Fruit fly (Drosophila melanogaster) whole organism, embryonic: ENCODE measurements around the gene CG4629.

ENCODE experiments used
- Ada2b ChIP-seq: fragments of 200-800 bp; sonication (Bioruptor generic); IDR thresholded peaks from 2 replicates; pipeline ENCODE4 v1.3.6; 2022; ENCODE audit warnings: missing biosample characterization, missing genetic modification characterization
- Atf6 ChIP-seq: fragments of 200-800 bp; sonication (Bioruptor generic); IDR thresholded peaks from 2 replicates; pipeline ENCODE4 v1.3.6; 2022; ENCODE audit warnings: missing biosample characterization, missing genetic modification characterization
- CG10321 ChIP-seq: fragments of 200-800 bp; sonication (Bioruptor generic); IDR thresholded peaks from 2 replicates; pipeline ENCODE4 v1.3.6; 2022; ENCODE audit warnings: missing biosample characterization, missing genetic modification characterization
- CG10462 ChIP-seq: fragments of 200-800 bp; sonication (Bioruptor generic); optimal IDR thresholded peaks from 2 replicates; lab custom pipeline; 2016; ENCODE audit warnings: missing biosample characterization, missing genetic modification characterization
- CG11398 ChIP-seq: fragments of 200-800 bp; sonication (Bioruptor generic); optimal IDR thresholded peaks from 2 replicates; lab custom pipeline; 2016; ENCODE audit warnings: missing biosample characterization, missing genetic modification characterization
- CG11456 ChIP-seq: fragments of 200-800 bp; sonication (Bioruptor generic); IDR thresholded peaks from 3 replicates; pipeline ENCODE4 v1.3.6; 2022; ENCODE audit warnings: missing biosample characterization, missing genetic modification characterization
- CG11723 ChIP-seq: fragments of 200-800 bp; sonication (Bioruptor generic); optimal IDR thresholded peaks from 2 replicates; lab custom pipeline; 2017; ENCODE audit warnings: missing biosample characterization, mild to moderate bottlenecking, missing genetic modification characterization
- CG12104 ChIP-seq: fragments of 200-800 bp; sonication (Bioruptor generic); optimal IDR thresholded peaks from 3 replicates; lab custom pipeline; 2016; ENCODE audit warnings: missing biosample characterization, missing genetic modification characterization
- CG12155 ChIP-seq: fragments of 200-800 bp; sonication (Bioruptor generic); optimal IDR thresholded peaks from 3 replicates; lab custom pipeline; 2016; ENCODE audit warnings: missing biosample characterization, missing genetic modification characterization
- CG12769 ChIP-seq: fragments of 200-800 bp; sonication (Bioruptor generic); optimal IDR thresholded peaks from 2 replicates; lab custom pipeline; 2019; ENCODE audit warnings: missing biosample characterization, mild to moderate bottlenecking, missing genetic modification characterization, moderate library complexity
- CG13123 ChIP-seq: fragments of 200-800 bp; sonication (Bioruptor generic); optimal IDR thresholded peaks from 2 replicates; lab custom pipeline; 2016; ENCODE audit warnings: missing biosample characterization, missing genetic modification characterization
- CG13424 ChIP-seq: fragments of 200-800 bp; sonication (Bioruptor generic); optimal IDR thresholded peaks from 2 replicates; lab custom pipeline; 2019; ENCODE audit warnings: missing biosample characterization, mild to moderate bottlenecking, missing genetic modification characterization, moderate library complexity
- CG18011 ChIP-seq: fragments of 200-800 bp; sonication (Bioruptor generic); optimal IDR thresholded peaks from 2 replicates; lab custom pipeline; 2017; ENCODE audit warnings: missing biosample characterization, missing genetic modification characterization, mild to moderate bottlenecking, moderate library complexity, missing genotype
- CG18476 ChIP-seq: fragments of 200-800 bp; sonication (Bioruptor generic); optimal IDR thresholded peaks from 2 replicates; lab custom pipeline; 2016; ENCODE audit warnings: missing biosample characterization, mild to moderate bottlenecking, missing genetic modification characterization
- CG18764 ChIP-seq: fragments of 200-800 bp; sonication (Bioruptor generic); optimal IDR thresholded peaks from 3 replicates; lab custom pipeline; 2016; ENCODE audit warnings: missing biosample characterization, missing genetic modification characterization
- CG2129 ChIP-seq: fragments of 200-800 bp; sonication (Bioruptor generic); IDR thresholded peaks from 2 replicates; pipeline ENCODE4 v1.3.6; 2022; ENCODE audit warnings: missing biosample characterization, missing genetic modification characterization; ENCODE audit not compliant: partially characterized antibody
- CG2678 ChIP-seq: fragments of 200-800 bp; sonication (Bioruptor generic); optimal IDR thresholded peaks from 3 replicates; lab custom pipeline; 2019; ENCODE audit warnings: missing biosample characterization, mild to moderate bottlenecking, missing genetic modification characterization, moderate library complexity
- CG3065 ChIP-seq: fragments of 200-800 bp; sonication (Bioruptor generic); optimal IDR thresholded peaks from 2 replicates; lab custom pipeline; 2016; ENCODE audit warnings: missing biosample characterization, missing genetic modification characterization
- CG3726 ChIP-seq: fragments of 200-800 bp; sonication (Bioruptor generic); IDR thresholded peaks from 3 replicates; pipeline ENCODE4, ENCODE4 v1.3.6; 2022; ENCODE audit warnings: missing biosample characterization, missing genetic modification characterization
- CG6175 ChIP-seq: fragments of 200-800 bp; sonication (Bioruptor generic); IDR thresholded peaks from 3 replicates; pipeline ENCODE4 v1.3.6; 2022; ENCODE audit warnings: missing biosample characterization, missing genetic modification characterization
- CG6272 ChIP-seq: fragments of 200-800 bp; sonication (Bioruptor generic); IDR thresholded peaks from 2 replicates; pipeline ENCODE4 v1.3.6; 2022; ENCODE audit warnings: missing biosample characterization, missing genetic modification characterization
- CG6765 ChIP-seq: fragments of 200-800 bp; sonication (Bioruptor generic); optimal IDR thresholded peaks from 3 replicates; lab custom pipeline; 2017; ENCODE audit warnings: missing biosample characterization, mild to moderate bottlenecking, missing genetic modification characterization
- CG7271 ChIP-seq: fragments of 200-800 bp; sonication (Bioruptor generic); optimal IDR thresholded peaks from 2 replicates; lab custom pipeline; 2018; ENCODE audit warnings: missing biosample characterization, mild to moderate bottlenecking, missing genetic modification characterization, moderate library complexity
- CG8359 ChIP-seq: fragments of 200-800 bp; sonication (Bioruptor generic); optimal IDR thresholded peaks from 2 replicates; lab custom pipeline; 2017; ENCODE audit warnings: missing biosample characterization, mild to moderate bottlenecking, missing genetic modification characterization, borderline replicate concordance
- Elba2 ChIP-seq: fragments of 200-800 bp; sonication (Bioruptor generic); optimal IDR thresholded peaks from 3 replicates; lab custom pipeline; 2016; ENCODE audit warnings: missing biosample characterization, missing genetic modification characterization
- HLH3B ChIP-seq: fragments of 200-800 bp; sonication (Bioruptor generic); IDR thresholded peaks from 2 replicates; pipeline ENCODE4 v1.3.6; 2022; ENCODE audit warnings: missing biosample characterization, missing genetic modification characterization
- Lpt ChIP-seq: fragments of >200 bp; optimal IDR thresholded peaks from 2 replicates; lab custom pipeline; 2018; ENCODE audit warnings: missing biosample characterization, missing genetic modification characterization
- Rx ChIP-seq: fragments of 200-800 bp; sonication (Bioruptor generic); IDR thresholded peaks from 2 replicates; pipeline ENCODE4 v1.3.6; 2022; ENCODE audit warnings: missing biosample characterization, missing genetic modification characterization
- Sox100B ChIP-seq: fragments of 200-800 bp; sonication (Bioruptor generic); optimal IDR thresholded peaks from 3 replicates; lab custom pipeline; 2018; ENCODE audit warnings: missing biosample characterization, mild to moderate bottlenecking, missing genetic modification characterization
- Sox102F ChIP-seq: fragments of 200-800 bp; sonication (Bioruptor generic); optimal IDR thresholded peaks from 2 replicates; lab custom pipeline; 2018; ENCODE audit warnings: missing biosample characterization, mild to moderate bottlenecking, missing genetic modification characterization, moderate library complexity
- Trl ChIP-seq, 3 experiments: fragments of >200 bp in 2 of 3; fragments of 200-800 bp in 1 of 3; sonication (Bioruptor generic) in 1 of 3; optimal IDR thresholded peaks; 2 replicates in 1 of 3; 3 replicates in 2 of 3; lab custom pipeline; 2016 to 2017; ENCODE audit warnings: missing biosample characterization in 1 of 3, missing genetic modification characterization in 1 of 3
- Xbp1 ChIP-seq: fragments of 200-800 bp; sonication (Bioruptor generic); optimal IDR thresholded peaks from 3 replicates; lab custom pipeline; 2016; ENCODE audit warnings: missing biosample characterization, mild to moderate bottlenecking, missing genetic modification characterization
- YL-1 ChIP-seq: fragments of 200-800 bp; sonication (Bioruptor generic); optimal IDR thresholded peaks from 3 replicates; lab custom pipeline; 2017; ENCODE audit warnings: missing biosample characterization, mild to moderate bottlenecking, missing genetic modification characterization
- ato ChIP-seq: fragments of 200-800 bp; sonication (Bioruptor generic); IDR thresholded peaks from 2 replicates; pipeline ENCODE4 v1.3.6; 2022; ENCODE audit warnings: missing biosample characterization, missing genetic modification characterization; ENCODE audit not compliant: partially characterized antibody
- chm ChIP-seq: fragments of 200-800 bp; sonication (Bioruptor generic); IDR thresholded peaks from 2 replicates; pipeline ENCODE4 v1.3.6; 2022; ENCODE audit warnings: missing biosample characterization, missing genetic modification characterization
- fd3F ChIP-seq: fragments of 200-800 bp; sonication (Bioruptor generic); optimal IDR thresholded peaks from 2 replicates; lab custom pipeline; 2018; ENCODE audit warnings: missing biosample characterization, mild to moderate bottlenecking, missing genetic modification characterization, moderate library complexity
- grn ChIP-seq: fragments of 200-800 bp; sonication (Bioruptor generic); optimal IDR thresholded peaks from 3 replicates; lab custom pipeline; 2017; ENCODE audit warnings: missing biosample characterization, missing genetic modification characterization
- hkb ChIP-seq, 2 experiments: fragments of 200-800 bp in 1 of 2; fragments of >200 bp in 1 of 2; sonication (Bioruptor generic) in 1 of 2; IDR thresholded peaks in 1 of 2; optimal IDR thresholded peaks in 1 of 2; 2 replicates each; pipeline versions ENCODE4 v1.3.6 to Lab custom; 2017 to 2022; ENCODE audit warnings: missing biosample characterization in 1 of 2, missing genetic modification characterization in 1 of 2
- jing ChIP-seq: fragments of 200-800 bp; sonication (Bioruptor generic); optimal IDR thresholded peaks from 2 replicates; lab custom pipeline; 2018; ENCODE audit warnings: missing biosample characterization, mild to moderate bottlenecking, missing genetic modification characterization
- knrl ChIP-seq: fragments of 200-800 bp; sonication (Bioruptor generic); IDR thresholded peaks from 3 replicates; pipeline ENCODE4 v1.3.6; 2022; ENCODE audit warnings: missing biosample characterization, missing genetic modification characterization; ENCODE audit not compliant: partially characterized antibody
- lola ChIP-seq, 3 experiments: fragments of >200 bp in 2 of 3; fragments of 200-800 bp in 1 of 3; sonication (Bioruptor generic) in 1 of 3; optimal IDR thresholded peaks; 2 replicates each; lab custom pipeline; 2017 to 2019; ENCODE audit warnings: missing biosample characterization in 3 of 3, missing genetic modification characterization in 3 of 3, mild to moderate bottlenecking in 1 of 3, moderate library complexity in 1 of 3
- pzg ChIP-seq: fragments of 200-800 bp; sonication (Bioruptor generic); optimal IDR thresholded peaks from 3 replicates; lab custom pipeline; 2018; ENCODE audit warnings: missing biosample characterization, mild to moderate bottlenecking, missing genetic modification characterization, moderate library complexity
- schlank ChIP-seq: fragments of 200-800 bp; sonication (Bioruptor generic); optimal IDR thresholded peaks from 2 replicates; lab custom pipeline; 2018; ENCODE audit warnings: missing biosample characterization, mild to moderate bottlenecking, missing genetic modification characterization
- seq ChIP-seq: fragments of 200-800 bp; sonication (Bioruptor generic); IDR thresholded peaks from 2 replicates; pipeline ENCODE4 v1.3.6; 2022; ENCODE audit warnings: missing biosample characterization, missing genetic modification characterization
- tio ChIP-seq: fragments of 200-800 bp; sonication (Bioruptor generic); optimal IDR thresholded peaks from 2 replicates; lab custom pipeline; 2017; ENCODE audit warnings: missing biosample characterization, missing genetic modification characterization, inconsistent platforms
- trem ChIP-seq: fragments of 200-800 bp; optimal IDR thresholded peaks from 3 replicates; lab custom pipeline; 2019; ENCODE audit warnings: missing biosample characterization, mild to moderate bottlenecking, missing genetic modification characterization, moderate library complexity
- tup ChIP-seq: fragments of 200-800 bp; sonication (Bioruptor generic); optimal IDR thresholded peaks from 2 replicates; lab custom pipeline; 2016; ENCODE audit warnings: missing biosample characterization, mild to moderate bottlenecking, missing genetic modification characterization, moderate library complexity
- twi ChIP-seq: fragments of 200-800 bp; optimal IDR thresholded peaks from 2 replicates; lab custom pipeline; 2019; ENCODE audit warnings: missing biosample characterization, mild to moderate bottlenecking, missing genetic modification characterization, moderate library complexity
- unc-4 ChIP-seq: fragments of 200-800 bp; sonication (Bioruptor generic); IDR thresholded peaks from 2 replicates; pipeline ENCODE4 v1.3.6; 2022; ENCODE audit warnings: missing biosample characterization, missing genetic modification characterization; ENCODE audit not compliant: partially characterized antibody
- vfl ChIP-seq: fragments of 200-800 bp; sonication (Bioruptor generic); optimal IDR thresholded peaks from 2 replicates; lab custom pipeline; 2016; ENCODE audit warnings: missing biosample characterization, missing genetic modification characterization

The CG4629 gene

DNA sequence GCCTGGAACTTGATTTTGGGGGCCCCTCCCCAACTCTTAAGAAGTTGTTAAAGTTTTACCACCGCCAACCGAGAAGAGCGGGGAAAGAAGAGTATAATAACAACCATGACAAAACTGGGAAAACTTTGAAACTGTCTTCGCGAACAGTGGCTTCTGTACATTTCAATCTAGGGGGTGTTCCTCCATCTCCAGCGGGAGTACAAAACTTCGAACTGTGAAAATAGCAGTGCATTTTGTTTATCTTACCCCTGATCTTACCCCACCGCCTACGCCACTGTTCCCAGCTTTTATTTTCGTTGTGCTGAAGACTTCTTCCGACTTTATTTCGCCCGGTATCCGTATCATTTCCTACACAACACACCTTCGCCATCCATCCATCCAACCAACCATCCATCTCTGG lies 31.4 kb downstream of the CG4629 start (continued):
- no peak for TF ChIP-seq lola (GFP tag; optimal IDR thresholded peaks at IDR 0.05; lab: Kevin White, UChicago)
- no peak for TF ChIP-seq jing (GFP tag; lab: Kevin White, UChicago)
- TF ChIP-seq CG13123 (GFP tag; lab: Kevin White, UChicago) = no peak
- TF ChIP-seq CG11398 = no peak
- no peak for TF ChIP-seq CG2129 (GFP tag; lab: Robert Waterston, UW)
- no peak for TF ChIP-seq CG18476 (GFP tag; lab: Kevin White, UChicago)
- TF ChIP-seq trem (tag; lab: Kevin White, UChicago) = no peak
- TF ChIP-seq CG12769 (tag; lab: Kevin White, UChicago) = peak; percentile 42
- no peak for TF ChIP-seq CG12104 (GFP tag; lab: Kevin White, UChicago)
- TF ChIP-seq chm (GFP tag; lab: Robert Waterston, UW) = peak; percentile 49; the same call in 1 of the 2 replicates
- no peak for TF ChIP-seq CG6175 (GFP tag; lab: Robert Waterston, UW)
- TF ChIP-seq Elba2 = no peak
- no peak for TF ChIP-seq CG3065
- no peak for TF ChIP-seq Trl (optimal IDR thresholded peaks at IDR 0.05; lab: Kevin White, UChicago)
- TF ChIP-seq Trl (GFP tag; optimal IDR thresholded peaks at IDR 0.05; lab: Kevin White, UChicago) = peak; percentile 6
- peak; percentile 58 for TF ChIP-seq CG2678
- TF ChIP-seq CG7271 (tag; lab: Kevin White, UChicago) = no peak
- TF ChIP-seq grn (GFP tag; lab: Kevin White, UChicago) = no peak
- TF ChIP-seq CG18764 (GFP tag; lab: Kevin White, UChicago) = no peak
- no peak; the same call in 1 of the 2 replicates for TF ChIP-seq CG6272
- 0 out of 2 replicates have a peak, but pooled peaks have one; percentile 23 for TF ChIP-seq Ada2b (GFP tag; lab: Robert Waterston, UW)
- no peak for TF ChIP-seq seq (GFP tag; lab: Robert Waterston, UW)
- no peak for TF ChIP-seq knrl (GFP tag; lab: Robert Waterston, UW)
- TF ChIP-seq schlank (tag; lab: Kevin White, UChicago) = no peak
- no peak for TF ChIP-seq Lpt
- TF ChIP-seq hkb (optimal IDR thresholded peaks at IDR 0.05; lab: Kevin White, UChicago) = no peak
- TF ChIP-seq hkb (GFP tag; IDR thresholded peaks at IDR 0.05; lab: Robert Waterston, UW) = no peak
- TF ChIP-seq CG3726 = no peak
- peak; percentile 11 for TF ChIP-seq Xbp1 (GFP tag; lab: Kevin White, UChicago)
- TF ChIP-seq YL-1 = no peak
- no peak for TF ChIP-seq unc-4 (GFP tag; lab: Robert Waterston, UW)
- TF ChIP-seq CG12155 (GFP tag; lab: Kevin White, UChicago) = peak; percentile 26
- TF ChIP-seq CG18011 (GFP tag; lab: Kevin White, UChicago) = no peak
- no peak for TF ChIP-seq tup
- no peak for TF ChIP-seq CG11723 (GFP tag; lab: Kevin White, UChicago)
- TF ChIP-seq pzg = no peak
- peak; percentile 13 for TF ChIP-seq CG13424 (tag; lab: Kevin White, UChicago)
- no peak for TF ChIP-seq Sox102F (GFP tag; lab: Kevin White, UChicago)
- TF ChIP-seq vfl = no peak
- TF ChIP-seq tio = no peak
- TF ChIP-seq CG11456 (GFP tag; lab: Robert Waterston, UW) = peak; percentile 72; the same call in 1 of the 3 replicates
- no peak for TF ChIP-seq fd3F
- no peak for TF ChIP-seq twi (tag; lab: Kevin White, UChicago)
- no peak for TF ChIP-seq CG10462 (GFP tag; lab: Kevin White, UChicago)
- no peak for TF ChIP-seq CG10321 (GFP tag; lab: Robert Waterston, UW)
- no peak for TF ChIP-seq CG6765 (GFP tag; lab: Kevin White, UChicago)
- TF ChIP-seq HLH3B = 0 out of 2 replicates have a peak, but pooled peaks have one; percentile 25
- TF ChIP-seq ato = no peak
- no peak for TF ChIP-seq CG8359 (GFP tag; lab: Kevin White, UChicago)
- 0 out of 2 replicates have a peak, but pooled peaks have one; percentile 18 for TF ChIP-seq Atf6 (GFP tag; lab: Robert Waterston, UW)
- TF ChIP-seq Sox100B (GFP tag; lab: Kevin White, UChicago) = no peak
- no peak for TF ChIP-seq Rx (GFP tag; lab: Robert Waterston, UW)
